Fruit fly (Drosophila melanogaster): Measurements from ENCODE around the gene CG5421.

The CG5421 gene

DNA sequence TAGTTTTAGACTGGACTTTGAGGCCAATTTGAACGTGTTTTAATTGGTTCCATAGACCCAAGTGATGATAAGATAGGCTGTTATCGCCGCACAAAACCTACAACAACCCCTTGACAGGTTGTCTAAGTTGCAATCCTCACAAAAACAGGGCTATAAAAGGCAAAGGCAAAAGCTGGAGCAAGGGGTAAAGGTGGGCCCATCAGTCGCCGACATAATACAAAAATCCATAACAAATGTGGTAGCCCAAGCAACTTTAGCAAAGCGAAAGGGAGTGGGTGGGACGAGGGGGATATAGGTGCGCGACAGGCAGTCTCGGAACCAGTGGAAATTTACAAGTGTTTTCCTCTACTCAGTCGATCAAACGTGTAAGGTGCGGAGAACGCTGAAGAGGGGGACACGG is 16.1 kb upstream of the CG5421 start (continued):
- TF ChIP-seq CG10321 (GFP tag; IDR thresholded peaks at IDR 0.05) (no peak), slbo (GFP tag; IDR thresholded peaks at IDR 0.05) (peak; percentile 9; the same call in 1 of the 2 replicates), CG12942 (GFP tag; optimal IDR thresholded peaks at IDR 0.05) (no peak), Elba2 (GFP tag; optimal IDR thresholded peaks at IDR 0.05) (no peak), CG9876 (GFP tag; optimal IDR thresholded peaks at IDR 0.05) (no peak), da (GFP tag; optimal IDR thresholded peaks at IDR 0.05) (no peak), NK7.1 (GFP tag; optimal IDR thresholded peaks at IDR 0.05) (no peak), crol (GFP tag; IDR thresholded peaks at IDR 0.05) (peak; percentile 87), CG14667 (GFP tag; IDR thresholded peaks at IDR 0.05) (no peak), sr (GFP tag; IDR thresholded peaks at IDR 0.05) (0 out of 3 replicates have a peak, but pooled peaks have one; percentile 14), otp (GFP tag; IDR thresholded peaks at IDR 0.05) (no peak), rib (GFP tag; IDR thresholded peaks at IDR 0.05) (peak; percentile 43; the same call in 1 of the 2 replicates), CG18764 (GFP tag; optimal IDR thresholded peaks at IDR 0.05) (no peak), H2.0 (GFP tag; IDR thresholded peaks at IDR 0.05) (no peak), tap (tag; optimal IDR thresholded peaks at IDR 0.05) (no peak), CG10274 (GFP tag; optimal IDR thresholded peaks at IDR 0.05) (no peak), CoRest (tag; optimal IDR thresholded peaks at IDR 0.05) (no peak), CG13424 (tag; optimal IDR thresholded peaks at IDR 0.05) (no peak), Dek (tag; optimal IDR thresholded peaks at IDR 0.05) (no peak), ase (GFP tag; IDR thresholded peaks at IDR 0.05) (no peak), Dp (GFP tag; optimal IDR thresholded peaks at IDR 0.05) (no peak), Jarid2 (GFP tag; optimal IDR thresholded peaks at IDR 0.05) (no peak), wdn (GFP tag; IDR thresholded peaks at IDR 0.05) (no peak), aop (GFP tag; IDR thresholded peaks at IDR 0.05) (no peak), CG2678 (tag; optimal IDR thresholded peaks at IDR 0.05) (peak; percentile 33), CG34422 (GFP tag; IDR thresholded peaks at IDR 0.05) (no peak), pfk (GFP tag; optimal IDR thresholded peaks at IDR 0.05) (no peak), fru (optimal IDR thresholded peaks at IDR 0.05) (no peak), cad (GFP tag; optimal IDR thresholded peaks at IDR 0.05) (no peak), CG3847 (GFP tag; IDR thresholded peaks at IDR 0.05) (no peak), bigmax (GFP tag; optimal IDR thresholded peaks at IDR 0.05) (no peak), CG6765 (GFP tag; optimal IDR thresholded peaks at IDR 0.05) (no peak), wor (GFP tag; IDR thresholded peaks at IDR 0.05) (no peak), CG12071 (GFP tag; optimal IDR thresholded peaks at IDR 0.05) (peak; percentile 30), CG1603 (tag; optimal IDR thresholded peaks at IDR 0.05) (no peak), Deaf1 (tag; optimal IDR thresholded peaks at IDR 0.05) (no peak), CG18476 (GFP tag; optimal IDR thresholded peaks at IDR 0.05) (no peak), sim (GFP tag; IDR thresholded peaks at IDR 0.05) (no peak), CG8924 (tag; optimal IDR thresholded peaks at IDR 0.05) (no peak), Kr (GFP tag; optimal IDR thresholded peaks at IDR 0.05) (no peak), CG4820 (GFP tag; optimal IDR thresholded peaks at IDR 0.05) (no peak), luna (GFP tag; optimal IDR thresholded peaks at IDR 0.05) (no peak), CG10462 (GFP tag; optimal IDR thresholded peaks at IDR 0.05) (no peak), Xrp1 (GFP tag; IDR thresholded peaks at IDR 0.05) (no peak), shn (GFP tag; optimal IDR thresholded peaks at IDR 0.05) (no peak), zen2 (GFP tag; IDR thresholded peaks at IDR 0.05; ENCODE audit: partially characterized antibody) (no peak), gcm (GFP tag; optimal IDR thresholded peaks at IDR 0.05) (no peak), Med (GFP tag) (peak; percentile 90), Meics (GFP tag; optimal IDR thresholded peaks at IDR 0.05) (no peak), CG12659 (GFP tag; optimal IDR thresholded peaks at IDR 0.05) (no peak), HLH4C (GFP tag; IDR thresholded peaks at IDR 0.05; ENCODE audit: partially characterized antibody) (no peak), ind (GFP tag; optimal IDR thresholded peaks at IDR 0.05) (no peak), hb (GFP tag; IDR thresholded peaks at IDR 0.05; ENCODE audit: partially characterized antibody) (no peak)

Data from whole organism, embryonic.